Worm (Caenorhabditis elegans) whole organism, young adult: ENCODE results near the gene F14F9.6.

Experiments
- B0336.3 ChIP-seq: fragments of 200-800 bp; sonication (Bioruptor generic); IDR thresholded peaks from 2 replicates; pipeline ENCODE4 v1.3.6; 2022; ENCODE audit warnings: missing genetic modification characterization, missing compliant biosample characterization
- C06A6.2 ChIP-seq: fragments of 200-800 bp; sonication (Bioruptor generic); conservative IDR thresholded peaks from 2 replicates; pipeline ENCODE4 v1.3.6; 2022; ENCODE audit warnings: missing genetic modification characterization, missing compliant biosample characterization
- D2030.7 ChIP-seq: fragments of 200-800 bp; sonication (Bioruptor generic); IDR thresholded peaks from 2 replicates; pipeline ENCODE4 v1.3.6; 2022; ENCODE audit warnings: missing genetic modification reagents, missing genetic modification characterization, missing compliant biosample characterization
- F22D6.2 ChIP-seq: sonication (generic microtip); optimal IDR thresholded peaks from 2 replicates; lab custom pipeline; 2016; ENCODE audit warnings: mild to moderate bottlenecking, missing genetic modification characterization, missing compliant biosample characterization
- F23B12.7 ChIP-seq: sonication (generic microtip); optimal IDR thresholded peaks from 2 replicates; lab custom pipeline; 2017; ENCODE audit warnings: missing genetic modification characterization, mild to moderate bottlenecking, missing compliant biosample characterization, antibody characterized with exemption, moderate library complexity; ENCODE audit not compliant: insufficient read depth
- K11D2.4 ChIP-seq: fragments of 200-800 bp; sonication (Bioruptor generic); IDR thresholded peaks from 2 replicates; pipeline ENCODE4 v1.3.6; 2022; ENCODE audit warnings: missing genetic modification reagents, missing genetic modification characterization, missing compliant biosample characterization
- Y53F4B.3 ChIP-seq: fragments of 200-800 bp; sonication (Bioruptor generic); IDR thresholded peaks from 2 replicates; pipeline ENCODE4 v1.3.6; 2022; ENCODE audit warnings: missing genetic modification reagents, missing genetic modification characterization, missing compliant biosample characterization
- Y53G8AR.9 ChIP-seq: fragments of 200-800 bp; sonication (Bioruptor generic); conservative IDR thresholded peaks from 2 replicates; pipeline ENCODE4 v1.3.6; 2022; ENCODE audit warnings: missing genetic modification reagents, missing genetic modification characterization, missing compliant biosample characterization
- Y56A3A.18 ChIP-seq: fragments of 200-800 bp; sonication (Bioruptor generic); IDR thresholded peaks from 2 replicates; pipeline ENCODE4 v1.3.6; 2022; ENCODE audit warnings: missing genetic modification reagents, missing genetic modification characterization, missing compliant biosample characterization
- Y95B8A.8 ChIP-seq: fragments of 200-800 bp; sonication (Bioruptor generic); IDR thresholded peaks from 2 replicates; pipeline ENCODE4 v1.3.6; 2022; ENCODE audit warnings: missing genetic modification reagents, missing genetic modification characterization, missing compliant biosample characterization
- ama-1 ChIP-seq, 3 experiments: fragments of 150-350 bp in 1 of 3; sonication (generic microtip) in 2 of 3; optimal IDR thresholded peaks; 2 replicates each; lab custom pipeline; 2014 to 2018; ENCODE audit warnings: missing biosample characterization in 2 of 3, missing genetic modification characterization in 2 of 3, missing genetic modification reagents in 2 of 3
- aptf-2 ChIP-seq: fragments of 200-800 bp; sonication (Bioruptor generic); conservative IDR thresholded peaks from 2 replicates; pipeline ENCODE4 v1.3.6; 2022; ENCODE audit warnings: missing genetic modification reagents, missing genetic modification characterization, missing compliant biosample characterization
- attf-6 ChIP-seq: fragments of 200-800 bp; sonication (Bioruptor generic); IDR thresholded peaks from 2 replicates; pipeline ENCODE4 v1.3.6; 2022; ENCODE audit warnings: missing genetic modification reagents, missing genetic modification characterization, missing compliant biosample characterization
- bed-1 ChIP-seq: fragments of 200-800 bp; sonication (Bioruptor generic); IDR thresholded peaks from 2 replicates; pipeline ENCODE4 v1.3.6; 2022; ENCODE audit warnings: missing genetic modification reagents, missing genetic modification characterization, missing compliant biosample characterization
- ceh-27 ChIP-seq: fragments of 200-800 bp; sonication (Bioruptor generic); optimal IDR thresholded peaks from 2 replicates; lab custom pipeline; 2018; ENCODE audit warnings: mild to moderate bottlenecking, missing genetic modification characterization, moderate library complexity, missing compliant biosample characterization
- ceh-40 ChIP-seq: fragments of 200-800 bp; sonication (Bioruptor generic); IDR thresholded peaks from 2 replicates; pipeline ENCODE4 v1.3.6; 2022; ENCODE audit warnings: missing genetic modification characterization, missing compliant biosample characterization
- ceh-58 ChIP-seq: fragments of 200-800 bp; sonication (Bioruptor generic); IDR thresholded peaks from 2 replicates; pipeline ENCODE4 v1.3.6; 2022; ENCODE audit warnings: missing genetic modification characterization, missing compliant biosample characterization
- dox-1 ChIP-seq: fragments of 200-800 bp; sonication (Bioruptor generic); IDR thresholded peaks from 2 replicates; pipeline ENCODE4 v1.3.6; 2022; ENCODE audit warnings: missing genetic modification reagents, missing genetic modification characterization, missing compliant biosample characterization
- dpl-1 ChIP-seq: fragments of 150-350 bp; optimal IDR thresholded peaks from 2 replicates; lab custom pipeline; 2014; ENCODE audit warnings: missing biosample characterization, missing genetic modification reagents, missing genetic modification characterization
- egl-18 ChIP-seq: fragments of 200-800 bp; sonication (Bioruptor generic); IDR thresholded peaks from 2 replicates; pipeline ENCODE4 v1.3.6; 2022; ENCODE audit warnings: missing genetic modification reagents, missing genetic modification characterization, missing compliant biosample characterization
- egl-44 ChIP-seq: fragments of 200-800 bp; sonication (Bioruptor generic); IDR thresholded peaks from 2 replicates; pipeline ENCODE4 v1.3.6; 2022; ENCODE audit warnings: missing genetic modification reagents, missing genetic modification characterization, missing compliant biosample characterization
- egrh-3 ChIP-seq: fragments of 200-800 bp; sonication (Bioruptor generic); IDR thresholded peaks from 2 replicates; pipeline ENCODE4 v1.3.6; 2022; ENCODE audit warnings: missing genetic modification reagents, missing genetic modification characterization, missing compliant biosample characterization
- gei-17 ChIP-seq: fragments of 200-800 bp; sonication (Bioruptor generic); optimal IDR thresholded peaks from 2 replicates; lab custom pipeline; 2018; ENCODE audit warnings: mild to moderate bottlenecking, missing genetic modification characterization, missing compliant biosample characterization
- hmg-20 ChIP-seq: fragments of 200-800 bp; sonication (Bioruptor generic); IDR thresholded peaks from 2 replicates; pipeline ENCODE4 v1.3.6; 2022; ENCODE audit warnings: missing genetic modification reagents, missing genetic modification characterization, missing compliant biosample characterization
- hsf-1 ChIP-seq: fragments of 200-800 bp; sonication (Bioruptor generic); IDR thresholded peaks from 2 replicates; pipeline ENCODE4 v1.3.6; 2022; ENCODE audit warnings: missing genetic modification reagents, missing genetic modification characterization, missing compliant biosample characterization
- let-607 ChIP-seq, 2 experiments: fragments of 200-800 bp in 1 of 2; sonication (Bioruptor generic) in 1 of 2; sonication (generic microtip) in 1 of 2; optimal IDR thresholded peaks; 2 replicates each; lab custom pipeline; 2016 to 2018; ENCODE audit warnings: mild to moderate bottlenecking in 2 of 2, missing compliant biosample characterization in 2 of 2, missing genetic modification characterization in 2 of 2, moderate library complexity in 2 of 2, missing genotype in 1 of 2
- lin-26 ChIP-seq: fragments of 200-800 bp; sonication (Bioruptor generic); IDR thresholded peaks from 2 replicates; pipeline ENCODE4 v1.3.6; 2022; ENCODE audit warnings: missing genetic modification reagents, missing genetic modification characterization, missing compliant biosample characterization
- lsl-1 ChIP-seq: fragments of 200-800 bp; sonication (Bioruptor generic); optimal IDR thresholded peaks from 2 replicates; lab custom pipeline; 2018; ENCODE audit warnings: mild to moderate bottlenecking, missing genetic modification characterization, moderate library complexity, missing compliant biosample characterization
- lsy-27 ChIP-seq: sonication (generic microtip); optimal IDR thresholded peaks from 2 replicates; lab custom pipeline; 2017; ENCODE audit warnings: missing genetic modification characterization, mild to moderate bottlenecking, missing compliant biosample characterization, antibody characterized with exemption, missing genotype, borderline replicate concordance; ENCODE audit not compliant: insufficient read depth
- madf-3 ChIP-seq: fragments of 200-800 bp; sonication (Bioruptor generic); IDR thresholded peaks from 2 replicates; pipeline ENCODE4 v1.3.6; 2022; ENCODE audit warnings: missing genetic modification reagents, missing genetic modification characterization, missing compliant biosample characterization
- nfya-1 ChIP-seq: sonication (generic microtip); optimal IDR thresholded peaks from 2 replicates; lab custom pipeline; 2017; ENCODE audit warnings: antibody characterized with exemption, missing compliant biosample characterization, missing genetic modification characterization, borderline replicate concordance; ENCODE audit not compliant: insufficient read depth
- nfyb-1 ChIP-seq: fragments of 200-800 bp; sonication (Bioruptor generic); IDR thresholded peaks from 2 replicates; pipeline ENCODE4 v1.3.6; 2022; ENCODE audit warnings: missing genetic modification reagents, missing genetic modification characterization, missing compliant biosample characterization
- nhr-80 ChIP-seq: sonication (generic microtip); optimal IDR thresholded peaks from 2 replicates; lab custom pipeline; 2016; ENCODE audit warnings: missing genetic modification characterization, missing compliant biosample characterization
- pbrm-1 ChIP-seq: fragments of 200-800 bp; sonication (Bioruptor generic); IDR thresholded peaks from 2 replicates; pipeline ENCODE4 v1.3.6; 2022; ENCODE audit warnings: missing genetic modification reagents, missing genetic modification characterization, missing compliant biosample characterization
- repo-1 ChIP-seq: sonication (generic microtip); optimal IDR thresholded peaks from 2 replicates; lab custom pipeline; 2017; ENCODE audit warnings: mild to moderate bottlenecking, missing genetic modification characterization, missing compliant biosample characterization
- rpc-1 ChIP-seq, 2 experiments: fragments of 150-350 bp in 1 of 2; sonication (generic microtip) in 1 of 2; optimal IDR thresholded peaks; 2 replicates each; lab custom pipeline; 2014 to 2018; ENCODE audit warnings: missing biosample characterization in 1 of 2, missing genetic modification characterization in 1 of 2, missing genetic modification reagents in 1 of 2, missing genotype in 1 of 2
- snpc-4 ChIP-seq, 5 experiments: fragments of 150-350 bp in 1 of 5; sonication (generic microtip) in 4 of 5; optimal IDR thresholded peaks; 2 replicates each; lab custom pipeline; 2014 to 2018; ENCODE audit warnings: missing genetic modification characterization in 5 of 5, missing biosample characterization in 3 of 5, antibody characterized with exemption in 2 of 5, mild to moderate bottlenecking in 2 of 5, missing compliant biosample characterization in 2 of 5, missing genotype in 2 of 5, moderate library complexity in 2 of 5, missing genetic modification reagents in 1 of 5
- somi-1 ChIP-seq: fragments of 200-800 bp; sonication (Bioruptor generic); optimal IDR thresholded peaks from 2 replicates; lab custom pipeline; 2018; ENCODE audit warnings: mild to moderate bottlenecking, missing genetic modification characterization, missing compliant biosample characterization
- sptf-2 ChIP-seq: fragments of 200-800 bp; sonication (Bioruptor generic); optimal IDR thresholded peaks from 2 replicates; lab custom pipeline; 2018; ENCODE audit warnings: mild to moderate bottlenecking, missing genetic modification characterization, missing compliant biosample characterization
- tlf-1 ChIP-seq: fragments of 200-800 bp; sonication (Bioruptor generic); optimal IDR thresholded peaks from 2 replicates; lab custom pipeline; 2018; ENCODE audit warnings: mild to moderate bottlenecking, missing genetic modification characterization, missing compliant biosample characterization
- ztf-25 ChIP-seq: fragments of 200-800 bp; sonication (Bioruptor generic); IDR thresholded peaks from 2 replicates; pipeline ENCODE4 v1.3.6; 2022; ENCODE audit warnings: missing genetic modification reagents, missing genetic modification characterization, missing compliant biosample characterization
- ztf-26 ChIP-seq: sonication (generic microtip); optimal IDR thresholded peaks from 2 replicates; lab custom pipeline; 2017; ENCODE audit warnings: missing genetic modification characterization, missing compliant biosample characterization
- ztf-28 ChIP-seq: fragments of 200-800 bp; sonication (Bioruptor generic); IDR thresholded peaks from 2 replicates; pipeline ENCODE4 v1.3.6; 2022; ENCODE audit warnings: missing genetic modification reagents, missing genetic modification characterization, missing compliant biosample characterization

The F14F9.6 gene

DNA sequence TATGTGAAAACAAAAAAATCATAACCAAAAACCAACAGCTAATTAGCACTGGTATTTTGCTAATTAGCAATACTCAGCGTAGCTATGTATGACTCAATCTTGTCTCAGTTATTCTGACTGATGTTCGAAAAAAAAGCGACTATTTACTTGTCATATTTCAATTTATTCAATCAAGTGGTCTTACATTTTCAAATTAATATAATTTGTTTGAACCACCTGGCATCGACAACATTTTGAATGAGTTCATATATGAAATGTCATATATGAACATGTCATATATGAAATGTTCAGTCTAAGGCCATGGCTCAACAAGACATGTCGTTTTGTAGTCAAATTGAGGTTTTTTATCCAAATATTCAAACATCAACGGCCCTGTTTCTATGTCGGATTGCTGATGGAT, 19.1 kb upstream of the F14F9.6 start, which contains the start of gene srw-140:
Gene srw-140, plus strand, starts transcription at position 301 of the 400 bp plus-strand sequence.
- TF ChIP-seq nhr-80 (tag; lab: Kevin White, UChicago) (no peak), nfyb-1 (no peak), bed-1 (GFP tag; lab: Robert Waterston, UW) (no peak), F22D6.2 (tag; lab: Kevin White, UChicago) (no peak), lsy-27 (tag; lab: Kevin White, UChicago) (no peak), Y95B8A.8 (no peak)

DNA sequence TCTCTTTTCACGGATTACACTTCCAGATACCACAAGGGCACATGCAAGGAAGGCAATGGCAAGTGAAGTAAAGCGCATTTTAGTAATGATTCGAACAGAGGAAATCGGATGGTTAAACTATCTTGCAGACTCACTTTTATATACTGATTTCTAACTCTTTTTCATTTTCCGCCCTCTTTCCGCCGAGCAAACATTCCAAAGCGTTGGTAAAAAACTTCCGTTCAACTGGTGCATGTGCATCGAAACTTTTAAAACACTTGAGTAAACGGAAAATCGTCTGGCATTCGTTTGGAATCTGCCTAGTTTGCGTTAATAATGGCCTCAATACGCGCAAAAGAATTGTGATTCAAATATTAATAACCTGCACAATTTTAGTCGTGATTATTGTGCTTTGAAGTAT, 18.4 kb upstream of the F14F9.6 start, which contains the start of gene abu-7:
Gene abu-7, minus strand, starts transcription at position 101 of the 400 bp plus-strand sequence.
- TF ChIP-seq F23B12.7 (no peak), lsy-27 (tag; lab: Kevin White, UChicago) (no peak), ztf-26 (tag; lab: Kevin White, UChicago) (no peak), hmg-20 (no peak), Y53F4B.3 (no peak), hsf-1 (no peak), let-607 (tag; optimal IDR thresholded peaks at IDR 0.05; lab: Kevin White, UChicago) (no peak), lsl-1 (GFP tag; lab: Kevin White, UChicago) (no peak), B0336.3 (GFP tag; lab: Robert Waterston, UW) (no peak), egl-44 (GFP tag; lab: Robert Waterston, UW) (no peak), ceh-40 (GFP tag; lab: Robert Waterston, UW) (no peak), ztf-25 (GFP tag; lab: Robert Waterston, UW) (no peak), madf-3 (GFP tag; lab: Robert Waterston, UW) (no peak), ceh-58 (no peak)

DNA sequence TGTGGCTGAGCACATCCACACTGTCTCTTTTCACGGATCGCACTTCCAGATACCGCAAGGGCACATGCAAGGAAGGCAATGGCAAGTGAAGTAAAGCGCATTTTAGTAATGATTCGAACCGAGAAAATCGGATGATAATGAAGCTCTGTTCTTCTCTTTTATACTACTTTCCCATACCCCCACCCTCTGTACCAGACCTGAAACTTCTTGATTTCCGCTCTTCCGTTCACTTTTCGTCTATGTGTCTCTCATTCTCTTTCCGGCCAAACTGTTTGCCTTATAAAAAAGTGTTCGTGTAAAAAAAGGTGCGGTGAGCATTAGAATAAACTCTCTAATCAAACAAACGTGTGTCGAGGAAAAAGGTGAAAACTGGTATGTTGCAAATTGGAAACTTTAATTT, 15.5 kb upstream of the F14F9.6 start, which contains the start of gene abu-6:
Gene abu-6, minus strand, starts transcription at position 101 of the 400 bp plus-strand sequence.
- TF ChIP-seq Y53G8AR.9 (GFP tag; lab: Robert Waterston, UW), result no peak
- TF ChIP-seq aptf-2 (GFP tag; lab: Robert Waterston, UW), result no peak
- no peak for TF ChIP-seq tlf-1 (GFP tag; lab: Kevin White, UChicago)
- TF ChIP-seq D2030.7 (GFP tag; lab: Robert Waterston, UW), result no peak
- no peak for TF ChIP-seq dox-1 (GFP tag; lab: Robert Waterston, UW)
- TF ChIP-seq sptf-2 (GFP tag; lab: Kevin White, UChicago), result no peak
- TF ChIP-seq ztf-28 (GFP tag; lab: Robert Waterston, UW), result no peak
- TF ChIP-seq snpc-4 (GFP tag; optimal IDR thresholded peaks at IDR 0.05; lab: Kevin White, UChicago), result no peak
- TF ChIP-seq snpc-4 (tag; optimal IDR thresholded peaks at IDR 0.05; lab: Kevin White, UChicago), result no peak
- TF ChIP-seq B0336.3 (GFP tag; lab: Robert Waterston, UW), result no peak
- no peak for TF ChIP-seq hmg-20
- TF ChIP-seq madf-3 (GFP tag; lab: Robert Waterston, UW), result no peak
- no peak for TF ChIP-seq egrh-3 (GFP tag; lab: Robert Waterston, UW)
- TF ChIP-seq ceh-27, result no peak
- TF ChIP-seq egl-18, result no peak
- TF ChIP-seq C06A6.2 (GFP tag; lab: Robert Waterston, UW), result no peak
- no peak for TF ChIP-seq lin-26 (GFP tag; lab: Robert Waterston, UW)
- no peak for TF ChIP-seq dpl-1 (GFP tag; lab: Kevin White, UChicago)

ce11 chrV:5158302-5158701, 12.0 kb upstream of the F14F9.6 start, which contains the start of gene abu-15:
abu-15 (plus strand) TSS chrV:5158602.
- TF ChIP-seq tlf-1 (GFP tag; lab: Kevin White, UChicago) (no peak), pbrm-1 (GFP tag; lab: Robert Waterston, UW) (no peak), K11D2.4 (GFP tag; lab: Robert Waterston, UW) (no peak), somi-1 (GFP tag; lab: Kevin White, UChicago) (no peak), Y56A3A.18 (no peak), repo-1 (no peak), gei-17 (GFP tag; lab: Kevin White, UChicago) (no peak), nfya-1 (no peak), rpc-1 (optimal IDR thresholded peaks at IDR 0.05; lab: Kevin White, UChicago) (no peak), rpc-1 (tag; optimal IDR thresholded peaks at IDR 0.05; lab: Kevin White, UChicago) (no peak), ama-1 (optimal IDR thresholded peaks at IDR 0.05; lab: Kevin White, UChicago) (no peak), ama-1 (GFP tag; optimal IDR thresholded peaks at IDR 0.05; lab: Kevin White, UChicago) (no peak), attf-6 (GFP tag; lab: Robert Waterston, UW) (no peak)
